Worm (Caenorhabditis elegans): ENCODE data around the gene C06A8.6.

- no peak for TF ChIP-seq set-16 (GFP tag; IDR thresholded peaks at IDR 0.05)
- no peak for TF ChIP-seq nhr-237 (tag; optimal IDR thresholded peaks at IDR 0.05)
- TF ChIP-seq madf-5 (GFP tag; IDR thresholded peaks at IDR 0.05) = no peak
- no peak for TF ChIP-seq nhr-28 (tag; optimal IDR thresholded peaks at IDR 0.05)
- TF ChIP-seq nhr-25 (tag; optimal IDR thresholded peaks at IDR 0.05; ENCODE audit: borderline replicate concordance, insufficient read depth) = no peak
- no peak for TF ChIP-seq egl-27 (tag; optimal IDR thresholded peaks at IDR 0.05)
- TF ChIP-seq pqm-1 (tag; optimal IDR thresholded peaks at IDR 0.05) = no peak
- no peak for TF ChIP-seq jun-1 (tag; optimal IDR thresholded peaks at IDR 0.05)
- no peak for TF ChIP-seq unc-39 (tag; optimal IDR thresholded peaks at IDR 0.05)
- no peak for TF ChIP-seq pha-4 (GFP tag; IDR thresholded peaks at IDR 0.05)
- TF ChIP-seq pha-4 (tag; optimal IDR thresholded peaks at IDR 0.05) = no peak
- no peak for TF ChIP-seq F44E2.7 (GFP tag; IDR thresholded peaks at IDR 0.05)
- TF ChIP-seq unc-62 (GFP tag; optimal IDR thresholded peaks at IDR 0.05 in 1 of 2) = no peak
- no peak for TF ChIP-seq unc-62 (tag; optimal IDR thresholded peaks at IDR 0.05)
- no peak for TF ChIP-seq fos-1 (tag; optimal IDR thresholded peaks at IDR 0.05)
- no peak for TF ChIP-seq nhr-76 (tag; optimal IDR thresholded peaks at IDR 0.05)
Observed at ce11 chrII:7822454-7822853, 50.2 kb downstream of the C06A8.6 start, which contains the start of gene irld-47.

All from whole organism, L4 larva.